Fruit fly (Drosophila melanogaster) whole organism, embryonic: ENCODE results near the gene PsGEF.
A peak's percentile ranks its signal among the peaks of the same experiment; 100 is the strongest.

Experiments
- Atf6 ChIP-seq: fragments of 200-800 bp; sonication (Bioruptor generic); IDR thresholded peaks from 2 replicates; pipeline ENCODE4 v1.3.6; 2022; ENCODE audit warnings: missing biosample characterization, missing genetic modification characterization
- BEAF-32 ChIP-seq: fragments of 200-800 bp; sonication (Bioruptor generic); optimal IDR thresholded peaks from 3 replicates; lab custom pipeline; 2017; ENCODE audit warnings: missing biosample characterization, missing genetic modification characterization, mild to moderate bottlenecking, moderate library complexity, missing genetic modification reagents
- CG11247 ChIP-seq: fragments of 200-800 bp; sonication (Bioruptor generic); IDR thresholded peaks from 2 replicates; pipeline ENCODE4 v1.3.6; 2022; ENCODE audit warnings: missing biosample characterization, missing genetic modification characterization
- CG1233 ChIP-seq: fragments of 200-800 bp; sonication (Bioruptor generic); optimal IDR thresholded peaks from 4 replicates; lab custom pipeline; 2018; ENCODE audit warnings: missing biosample characterization, mild to moderate bottlenecking, missing genetic modification characterization
- CG16863 ChIP-seq: fragments of 200-800 bp; sonication (Bioruptor generic); optimal IDR thresholded peaks from 3 replicates; lab custom pipeline; 2016; ENCODE audit warnings: missing biosample characterization, missing genetic modification characterization
- CG17829 ChIP-seq: fragments of 200-800 bp; optimal IDR thresholded peaks from 2 replicates; lab custom pipeline; 2019; ENCODE audit warnings: missing biosample characterization, mild to moderate bottlenecking, missing genetic modification characterization, moderate library complexity
- CG2129 ChIP-seq: fragments of 200-800 bp; sonication (Bioruptor generic); IDR thresholded peaks from 2 replicates; pipeline ENCODE4 v1.3.6; 2022; ENCODE audit warnings: missing biosample characterization, missing genetic modification characterization; ENCODE audit not compliant: partially characterized antibody
- CG30020 ChIP-seq: fragments of 200-800 bp; optimal IDR thresholded peaks from 2 replicates; lab custom pipeline; 2019; ENCODE audit warnings: missing biosample characterization, mild to moderate bottlenecking, missing genetic modification characterization, moderate library complexity
- CG4282 ChIP-seq: fragments of 200-800 bp; sonication (Bioruptor generic); optimal IDR thresholded peaks from 2 replicates; lab custom pipeline; 2016; ENCODE audit warnings: missing biosample characterization, missing genetic modification characterization
- CG4617 ChIP-seq: fragments of 200-800 bp; sonication (Bioruptor generic); optimal IDR thresholded peaks from 3 replicates; lab custom pipeline; 2016; ENCODE audit warnings: missing biosample characterization, missing genetic modification characterization, borderline replicate concordance
- CG5953 ChIP-seq: fragments of 200-800 bp; sonication (Bioruptor generic); IDR thresholded peaks from 2 replicates; pipeline ENCODE4 v1.3.6; 2022; ENCODE audit warnings: missing biosample characterization, missing genetic modification characterization
- CG6683 ChIP-seq: fragments of 200-800 bp; sonication (Bioruptor generic); optimal IDR thresholded peaks from 2 replicates; lab custom pipeline; 2017; ENCODE audit warnings: missing biosample characterization, mild to moderate bottlenecking, missing genetic modification characterization, missing genetic modification reagents
- CG8388 ChIP-seq: fragments of 200-800 bp; sonication (Bioruptor generic); optimal IDR thresholded peaks from 2 replicates; lab custom pipeline; 2019; ENCODE audit warnings: missing biosample characterization, mild to moderate bottlenecking, missing genetic modification characterization, moderate library complexity
- CG8944 ChIP-seq: fragments of 200-800 bp; sonication (Bioruptor generic); optimal IDR thresholded peaks from 3 replicates; lab custom pipeline; 2016; ENCODE audit warnings: missing biosample characterization, missing genetic modification characterization
- CG9215 ChIP-seq: fragments of 200-800 bp; sonication (Bioruptor generic); IDR thresholded peaks from 2 replicates; pipeline ENCODE4 v1.3.6; 2022; ENCODE audit warnings: missing biosample characterization, missing genetic modification characterization
- CrebB ChIP-seq: fragments of 200-800 bp; sonication (Bioruptor generic); optimal IDR thresholded peaks from 3 replicates; lab custom pipeline; 2018; ENCODE audit warnings: missing biosample characterization, mild to moderate bottlenecking, missing genetic modification characterization
- Dek ChIP-seq: fragments of 200-800 bp; sonication (Bioruptor generic); optimal IDR thresholded peaks from 3 replicates; lab custom pipeline; 2019; ENCODE audit warnings: missing biosample characterization, mild to moderate bottlenecking, missing genetic modification characterization, moderate library complexity
- Dll ChIP-seq: fragments of 200-800 bp; sonication (Bioruptor generic); IDR thresholded peaks from 4 replicates; pipeline ENCODE4 v1.3.6; 2022; ENCODE audit warnings: missing biosample characterization, missing genetic modification characterization; ENCODE audit not compliant: partially characterized antibody
- Doc3 ChIP-seq: fragments of 200-800 bp; sonication (Bioruptor generic); IDR thresholded peaks from 3 replicates; pipeline ENCODE4 v1.3.6; 2022; ENCODE audit warnings: missing biosample characterization, missing genetic modification characterization; ENCODE audit not compliant: partially characterized antibody
- ERR ChIP-seq: fragments of 200-800 bp; sonication (Bioruptor generic); optimal IDR thresholded peaks from 2 replicates; lab custom pipeline; 2016; ENCODE audit warnings: missing biosample characterization, missing genetic modification characterization
- HLH3B ChIP-seq: fragments of 200-800 bp; sonication (Bioruptor generic); IDR thresholded peaks from 2 replicates; pipeline ENCODE4 v1.3.6; 2022; ENCODE audit warnings: missing biosample characterization, missing genetic modification characterization
- HmgZ ChIP-seq: fragments of 200-800 bp; sonication (Bioruptor generic); optimal IDR thresholded peaks from 2 replicates; lab custom pipeline; 2018; ENCODE audit warnings: missing biosample characterization, mild to moderate bottlenecking, missing genetic modification characterization
- Lpt ChIP-seq: fragments of >200 bp; optimal IDR thresholded peaks from 2 replicates; lab custom pipeline; 2018; ENCODE audit warnings: missing biosample characterization, missing genetic modification characterization
- Mad ChIP-seq: fragments of 200-800 bp; sonication (Bioruptor generic); optimal IDR thresholded peaks from 2 replicates; lab custom pipeline; 2016; ENCODE audit warnings: missing biosample characterization, missing genetic modification characterization
- Mrtf ChIP-seq: fragments of 200-800 bp; sonication (Bioruptor generic); IDR thresholded peaks from 3 replicates; pipeline ENCODE4 v1.3.6; 2022; ENCODE audit warnings: missing biosample characterization, missing genetic modification characterization
- Myb ChIP-seq: fragments of 200-800 bp; sonication (Bioruptor generic); optimal IDR thresholded peaks from 2 replicates; lab custom pipeline; 2016; ENCODE audit warnings: missing biosample characterization, missing genetic modification characterization
- Six4 ChIP-seq: fragments of 200-800 bp; sonication (Bioruptor generic); optimal IDR thresholded peaks from 2 replicates; lab custom pipeline; 2016; ENCODE audit warnings: missing biosample characterization, missing genetic modification characterization
- Tbp ChIP-seq: fragments of >200 bp; optimal IDR thresholded peaks from 2 replicates; lab custom pipeline; 2018; ENCODE audit warnings: missing biosample characterization, missing genetic modification characterization
- abd-A ChIP-seq: fragments of 200-800 bp; sonication (Bioruptor generic); optimal IDR thresholded peaks from 3 replicates; lab custom pipeline; 2019; ENCODE audit warnings: missing biosample characterization, mild to moderate bottlenecking, missing genetic modification characterization, moderate library complexity
- cato ChIP-seq: fragments of 200-800 bp; sonication (Bioruptor generic); optimal IDR thresholded peaks from 2 replicates; lab custom pipeline; 2016; ENCODE audit warnings: missing biosample characterization, missing genetic modification characterization, borderline replicate concordance
- chm ChIP-seq: fragments of 200-800 bp; sonication (Bioruptor generic); IDR thresholded peaks from 2 replicates; pipeline ENCODE4 v1.3.6; 2022; ENCODE audit warnings: missing biosample characterization, missing genetic modification characterization
- ci ChIP-seq: fragments of 200-800 bp; sonication (Bioruptor generic); IDR thresholded peaks from 3 replicates; pipeline ENCODE4 v1.3.6; 2022; ENCODE audit warnings: missing biosample characterization, missing genetic modification characterization
- dan ChIP-seq: fragments of 200-800 bp; sonication (Bioruptor generic); IDR thresholded peaks from 2 replicates; pipeline ENCODE4 v1.3.6; 2022; ENCODE audit warnings: missing biosample characterization, missing genetic modification characterization
- danr ChIP-seq: fragments of 200-800 bp; sonication (Bioruptor generic); IDR thresholded peaks from 2 replicates; pipeline ENCODE4 v1.3.6; 2022; ENCODE audit warnings: missing biosample characterization, missing genetic modification characterization
- disco-r ChIP-seq: fragments of 200-800 bp; sonication (Bioruptor generic); optimal IDR thresholded peaks from 2 replicates; lab custom pipeline; 2016; ENCODE audit warnings: missing biosample characterization, missing genetic modification characterization
- dmrt11E ChIP-seq: fragments of 200-800 bp; sonication (Bioruptor generic); optimal IDR thresholded peaks from 3 replicates; lab custom pipeline; 2018; ENCODE audit warnings: missing biosample characterization, mild to moderate bottlenecking, missing genetic modification characterization, moderate library complexity
- dmrt99B ChIP-seq: fragments of 200-800 bp; sonication (Bioruptor generic); optimal IDR thresholded peaks from 2 replicates; lab custom pipeline; 2018; ENCODE audit warnings: missing biosample characterization, mild to moderate bottlenecking, missing genetic modification characterization, moderate library complexity
- eyg ChIP-seq: fragments of 200-800 bp; sonication (Bioruptor generic); optimal IDR thresholded peaks from 3 replicates; lab custom pipeline; 2016; ENCODE audit warnings: missing biosample characterization, missing genetic modification characterization
- fd3F ChIP-seq: fragments of 200-800 bp; sonication (Bioruptor generic); optimal IDR thresholded peaks from 2 replicates; lab custom pipeline; 2018; ENCODE audit warnings: missing biosample characterization, mild to moderate bottlenecking, missing genetic modification characterization, moderate library complexity
- gcm ChIP-seq: fragments of 200-800 bp; sonication (Bioruptor generic); optimal IDR thresholded peaks from 2 replicates; lab custom pipeline; 2019; ENCODE audit warnings: missing biosample characterization, mild to moderate bottlenecking, missing genetic modification characterization, moderate library complexity
- gro ChIP-seq: fragments of 200-800 bp; sonication (Bioruptor generic); optimal IDR thresholded peaks from 2 replicates; lab custom pipeline; 2016; ENCODE audit warnings: missing biosample characterization, missing genetic modification characterization
- lab ChIP-seq: fragments of 200-800 bp; sonication (Bioruptor generic); optimal IDR thresholded peaks from 3 replicates; lab custom pipeline; 2017; ENCODE audit warnings: missing biosample characterization, missing genetic modification characterization, mild to moderate bottlenecking, moderate library complexity, missing genetic modification reagents
- mam ChIP-seq: fragments of 200-800 bp; sonication (Bioruptor generic); optimal IDR thresholded peaks from 3 replicates; lab custom pipeline; 2016; ENCODE audit warnings: missing biosample characterization, missing genetic modification characterization
- mirr ChIP-seq: fragments of 200-800 bp; sonication (Bioruptor generic); optimal IDR thresholded peaks from 3 replicates; lab custom pipeline; 2018; ENCODE audit warnings: missing biosample characterization, mild to moderate bottlenecking, missing genetic modification characterization
- nerfin-1 ChIP-seq: fragments of 200-800 bp; sonication (Bioruptor generic); optimal IDR thresholded peaks from 3 replicates; lab custom pipeline; 2019; ENCODE audit warnings: missing biosample characterization, mild to moderate bottlenecking, missing genetic modification characterization, moderate library complexity
- nom ChIP-seq: fragments of 200-800 bp; sonication (Bioruptor generic); optimal IDR thresholded peaks from 2 replicates; lab custom pipeline; 2017; ENCODE audit warnings: missing biosample characterization, missing genetic modification characterization, mild to moderate bottlenecking, moderate library complexity, missing genetic modification reagents
- oc ChIP-seq: fragments of 200-800 bp; sonication (Bioruptor generic); optimal IDR thresholded peaks from 2 replicates; lab custom pipeline; 2018; ENCODE audit warnings: missing biosample characterization, mild to moderate bottlenecking, missing genetic modification characterization, moderate library complexity
- p53 ChIP-seq: fragments of 200-800 bp; sonication (Bioruptor generic); optimal IDR thresholded peaks from 2 replicates; lab custom pipeline; 2016; ENCODE audit warnings: missing biosample characterization, missing genetic modification characterization
- schlank ChIP-seq: fragments of 200-800 bp; sonication (Bioruptor generic); optimal IDR thresholded peaks from 2 replicates; lab custom pipeline; 2018; ENCODE audit warnings: missing biosample characterization, mild to moderate bottlenecking, missing genetic modification characterization
- sqz ChIP-seq: fragments of 200-800 bp; sonication (Bioruptor generic); optimal IDR thresholded peaks from 3 replicates; lab custom pipeline; 2018; ENCODE audit warnings: missing biosample characterization, mild to moderate bottlenecking, missing genetic modification characterization
- ssp ChIP-seq: fragments of 200-800 bp; sonication (Bioruptor generic); IDR thresholded peaks from 2 replicates; pipeline ENCODE4 v1.3.6; 2022; ENCODE audit warnings: missing biosample characterization, missing genetic modification characterization

The PsGEF gene

dm6 chrX:2318369-2318768, 69.1 kb downstream of the PsGEF start (continued):
- TF ChIP-seq HLH3B (GFP tag; lab: Robert Waterston, UW) (peak; percentile 57), dmrt11E (tag; lab: Kevin White, UChicago) (peak; percentile 69), Dek (tag; lab: Kevin White, UChicago) (no peak), HmgZ (tag; lab: Kevin White, UChicago) (no peak), CG11247 (GFP tag; lab: Robert Waterston, UW) (peak; percentile 43; the same call in 1 of the 2 replicates), Mrtf (GFP tag; lab: Robert Waterston, UW) (peak; percentile 71), gro (GFP tag; lab: Kevin White, UChicago) (no peak), Myb (no peak), dmrt99B (tag; lab: Kevin White, UChicago) (peak; percentile 82), CG17829 (tag; lab: Kevin White, UChicago) (peak; percentile 80), Tbp (GFP tag; lab: Kevin White, UChicago) (no peak), p53 (GFP tag; lab: Kevin White, UChicago) (peak; percentile 13), ERR (GFP tag; lab: Kevin White, UChicago) (peak; percentile 15), lab (GFP tag; lab: Kevin White, UChicago) (peak; percentile 36), ssp (peak; percentile 71), schlank (no peak), Atf6 (GFP tag; lab: Robert Waterston, UW) (no peak), nerfin-1 (tag; lab: Kevin White, UChicago) (peak; percentile 49), CG16863 (peak; percentile 69), CG4617 (GFP tag; lab: Kevin White, UChicago) (no peak), dan (GFP tag; lab: Robert Waterston, UW) (peak; percentile 56; the same call in 1 of the 2 replicates), CG4282 (GFP tag; lab: Kevin White, UChicago) (no peak), nom (GFP tag; lab: Kevin White, UChicago) (no peak), Mad (GFP tag; lab: Kevin White, UChicago) (no peak), mam (GFP tag; lab: Kevin White, UChicago) (peak; percentile 58), disco-r (GFP tag; lab: Kevin White, UChicago) (no peak), Lpt (GFP tag; lab: Kevin White, UChicago) (no peak), Six4 (GFP tag; lab: Kevin White, UChicago) (peak; percentile 11), Dll (GFP tag; lab: Robert Waterston, UW) (no peak), oc (tag; lab: Kevin White, UChicago) (peak; percentile 72), mirr (no peak), abd-A (tag; lab: Kevin White, UChicago) (no peak), CG30020 (no peak), CG9215 (GFP tag; lab: Robert Waterston, UW) (peak; percentile 49; the same call in 1 of the 2 replicates), CG5953 (GFP tag; lab: Robert Waterston, UW) (peak; percentile 72), ci (GFP tag; lab: Robert Waterston, UW) (peak; percentile 86), Doc3 (GFP tag; lab: Robert Waterston, UW) (no peak), CG6683 (no peak), CG1233 (no peak), BEAF-32 (GFP tag; lab: Kevin White, UChicago) (no peak), danr (GFP tag; lab: Robert Waterston, UW) (no peak), gcm (GFP tag; lab: Kevin White, UChicago) (no peak), sqz (no peak), CG2129 (GFP tag; lab: Robert Waterston, UW) (no peak), chm (GFP tag; lab: Robert Waterston, UW) (peak; percentile 83), CG8944 (GFP tag; lab: Kevin White, UChicago) (peak; percentile 11), cato (GFP tag; lab: Kevin White, UChicago) (no peak), CG8388 (peak; percentile 45), eyg (GFP tag; lab: Kevin White, UChicago) (no peak), fd3F (GFP tag; lab: Kevin White, UChicago) (no peak), CrebB (tag; lab: Kevin White, UChicago) (no peak)
